Fruit fly (Drosophila melanogaster) whole organism, embryonic: ENCODE results near the gene sick.

Experiments
- Aef1 ChIP-seq: fragments of 200-800 bp; sonication (Bioruptor generic); IDR thresholded peaks from 3 replicates; pipeline ENCODE4 v1.3.6; 2022; ENCODE audit warnings: missing biosample characterization, missing genetic modification characterization
- CG10321 ChIP-seq: fragments of 200-800 bp; sonication (Bioruptor generic); IDR thresholded peaks from 2 replicates; pipeline ENCODE4 v1.3.6; 2022; ENCODE audit warnings: missing biosample characterization, missing genetic modification characterization
- CG11560 ChIP-seq: fragments of 200-800 bp; sonication (Bioruptor generic); IDR thresholded peaks from 3 replicates; pipeline ENCODE4 v1.3.6; 2022; ENCODE audit warnings: missing biosample characterization, missing genetic modification characterization
- CG1233 ChIP-seq: fragments of 200-800 bp; sonication (Bioruptor generic); optimal IDR thresholded peaks from 4 replicates; lab custom pipeline; 2018; ENCODE audit warnings: missing biosample characterization, mild to moderate bottlenecking, missing genetic modification characterization
- CG13894 ChIP-seq: fragments of 200-800 bp; sonication (Bioruptor generic); optimal IDR thresholded peaks from 3 replicates; lab custom pipeline; 2018; ENCODE audit warnings: missing biosample characterization, mild to moderate bottlenecking, missing genetic modification characterization, moderate library complexity
- CG17359 ChIP-seq: fragments of 200-800 bp; sonication (Bioruptor generic); optimal IDR thresholded peaks from 3 replicates; lab custom pipeline; 2018; ENCODE audit warnings: missing biosample characterization, mild to moderate bottlenecking, missing genetic modification characterization, moderate library complexity
- CG2120 ChIP-seq: fragments of 200-800 bp; sonication (Bioruptor generic); optimal IDR thresholded peaks from 3 replicates; lab custom pipeline; 2016; ENCODE audit warnings: missing biosample characterization, missing genetic modification characterization
- CG2199 ChIP-seq: fragments of 200-800 bp; sonication (Bioruptor generic); IDR thresholded peaks from 3 replicates; pipeline ENCODE4 v1.3.6; 2022; ENCODE audit warnings: missing biosample characterization, missing genetic modification characterization
- CG30403 ChIP-seq: fragments of 200-800 bp; sonication (Bioruptor generic); optimal IDR thresholded peaks from 3 replicates; lab custom pipeline; 2016; ENCODE audit warnings: missing biosample characterization, missing genetic modification characterization
- CG33557 ChIP-seq: fragments of 200-800 bp; sonication (Bioruptor generic); optimal IDR thresholded peaks from 2 replicates; lab custom pipeline; 2019; ENCODE audit warnings: missing biosample characterization, mild to moderate bottlenecking, missing genetic modification characterization, moderate library complexity
- CG34422 ChIP-seq: fragments of 200-800 bp; sonication (Bioruptor generic); IDR thresholded peaks from 3 replicates; pipeline ENCODE4 v1.3.6; 2022; ENCODE audit warnings: missing biosample characterization, missing genetic modification characterization
- CG4360 ChIP-seq: fragments of 200-800 bp; sonication (Bioruptor generic); IDR thresholded peaks from 2 replicates; pipeline ENCODE4 v1.3.6; 2022; ENCODE audit warnings: missing biosample characterization, missing genetic modification characterization
- CG43689 ChIP-seq: fragments of 200-800 bp; sonication (Bioruptor generic); IDR thresholded peaks from 2 replicates; pipeline ENCODE4 v1.3.6; 2022; ENCODE audit warnings: missing biosample characterization, missing genetic modification characterization
- CG5245 ChIP-seq: fragments of 200-800 bp; sonication (Bioruptor generic); optimal IDR thresholded peaks from 3 replicates; lab custom pipeline; 2016; ENCODE audit warnings: missing biosample characterization, missing genetic modification characterization
- CG7372 ChIP-seq: fragments of 200-800 bp; sonication (Bioruptor generic); IDR thresholded peaks from 2 replicates; pipeline ENCODE4 v1.3.6; 2022; ENCODE audit warnings: missing biosample characterization, missing genetic modification characterization
- CG7987 ChIP-seq: fragments of 200-800 bp; sonication (Bioruptor generic); optimal IDR thresholded peaks from 2 replicates; lab custom pipeline; 2018; ENCODE audit warnings: missing biosample characterization, mild to moderate bottlenecking, missing genetic modification characterization, moderate library complexity
- CG8388 ChIP-seq: fragments of 200-800 bp; sonication (Bioruptor generic); optimal IDR thresholded peaks from 2 replicates; lab custom pipeline; 2019; ENCODE audit warnings: missing biosample characterization, mild to moderate bottlenecking, missing genetic modification characterization, moderate library complexity
- CG8924 ChIP-seq: fragments of 200-800 bp; optimal IDR thresholded peaks from 3 replicates; lab custom pipeline; 2019; ENCODE audit warnings: missing biosample characterization, mild to moderate bottlenecking, missing genetic modification characterization, moderate library complexity
- Gsc ChIP-seq: fragments of 200-800 bp; sonication (Bioruptor generic); IDR thresholded peaks from 2 replicates; pipeline ENCODE4 v1.3.6; 2022; ENCODE audit warnings: missing biosample characterization, missing genetic modification characterization
- H2.0 ChIP-seq: fragments of 200-800 bp; sonication (Bioruptor generic); IDR thresholded peaks from 2 replicates; pipeline ENCODE4 v1.3.6; 2022; ENCODE audit warnings: missing biosample characterization, missing genetic modification characterization
- Hmx ChIP-seq: fragments of 200-800 bp; sonication (Bioruptor generic); optimal IDR thresholded peaks from 2 replicates; lab custom pipeline; 2016; ENCODE audit warnings: missing biosample characterization, missing genetic modification characterization
- Hr78 ChIP-seq, 2 experiments: fragments of 200-800 bp in 1 of 2; fragments of >200 bp in 1 of 2; sonication (Bioruptor generic) in 1 of 2; optimal IDR thresholded peaks; 2 replicates each; lab custom pipeline; 2017 to 2019; ENCODE audit warnings: missing biosample characterization in 2 of 2, missing genetic modification characterization in 2 of 2, mild to moderate bottlenecking in 1 of 2, moderate library complexity in 1 of 2
- Lim3 ChIP-seq: fragments of 200-800 bp; sonication (Bioruptor generic); IDR thresholded peaks from 2 replicates; pipeline ENCODE4 v1.3.6; 2022; ENCODE audit warnings: missing biosample characterization, missing genetic modification characterization
- Med ChIP-seq: fragments of 200-800 bp; sonication (Bioruptor generic); peaks from one replicate; lab custom pipeline; 2016; ENCODE audit warnings: missing biosample characterization, missing genetic modification characterization, mild to moderate bottlenecking, inconsistent platforms, moderate library complexity
- Nf-YC ChIP-seq: fragments of 200-800 bp; optimal IDR thresholded peaks from 3 replicates; lab custom pipeline; 2019; ENCODE audit warnings: missing biosample characterization, mild to moderate bottlenecking, missing genetic modification characterization, moderate library complexity
- PHDP ChIP-seq: fragments of 200-800 bp; sonication (Bioruptor generic); optimal IDR thresholded peaks from 3 replicates; lab custom pipeline; 2018; ENCODE audit warnings: missing biosample characterization, mild to moderate bottlenecking, missing genetic modification characterization, moderate library complexity
- Sox100B ChIP-seq: fragments of 200-800 bp; sonication (Bioruptor generic); optimal IDR thresholded peaks from 3 replicates; lab custom pipeline; 2018; ENCODE audit warnings: missing biosample characterization, mild to moderate bottlenecking, missing genetic modification characterization
- abd-A ChIP-seq: fragments of 200-800 bp; sonication (Bioruptor generic); optimal IDR thresholded peaks from 3 replicates; lab custom pipeline; 2019; ENCODE audit warnings: missing biosample characterization, mild to moderate bottlenecking, missing genetic modification characterization, moderate library complexity
- ato ChIP-seq: fragments of 200-800 bp; sonication (Bioruptor generic); IDR thresholded peaks from 2 replicates; pipeline ENCODE4 v1.3.6; 2022; ENCODE audit warnings: missing biosample characterization, missing genetic modification characterization; ENCODE audit not compliant: partially characterized antibody
- az2 ChIP-seq: fragments of 200-800 bp; sonication (Bioruptor generic); optimal IDR thresholded peaks from 3 replicates; lab custom pipeline; 2016; ENCODE audit warnings: missing biosample characterization, missing genetic modification characterization
- cg ChIP-seq: fragments of 200-800 bp; sonication (Bioruptor generic); optimal IDR thresholded peaks from 3 replicates; lab custom pipeline; 2019; ENCODE audit warnings: missing biosample characterization, mild to moderate bottlenecking, missing genetic modification characterization, moderate library complexity
- corto ChIP-seq: fragments of 200-800 bp; sonication (Bioruptor generic); optimal IDR thresholded peaks from 2 replicates; lab custom pipeline; 2016; ENCODE audit warnings: missing biosample characterization, mild to moderate bottlenecking, missing genetic modification characterization, moderate library complexity
- crol ChIP-seq: fragments of 200-800 bp; sonication (Bioruptor generic); IDR thresholded peaks from 2 replicates; pipeline ENCODE4 v1.3.6; 2022; ENCODE audit warnings: missing biosample characterization, missing genetic modification characterization
- cwo ChIP-seq: fragments of 200-800 bp; sonication (Bioruptor generic); optimal IDR thresholded peaks from 3 replicates; lab custom pipeline; 2017; ENCODE audit warnings: missing biosample characterization, missing genetic modification characterization, mild to moderate bottlenecking, moderate library complexity, missing genetic modification reagents
- dati ChIP-seq: fragments of 200-800 bp; sonication (Bioruptor generic); IDR thresholded peaks from 2 replicates; pipeline ENCODE4 v1.3.6; 2022; ENCODE audit warnings: missing biosample characterization, missing genetic modification characterization
- eyg ChIP-seq: fragments of 200-800 bp; sonication (Bioruptor generic); optimal IDR thresholded peaks from 3 replicates; lab custom pipeline; 2016; ENCODE audit warnings: missing biosample characterization, missing genetic modification characterization
- gsb ChIP-seq: fragments of 200-800 bp; sonication (Bioruptor generic); IDR thresholded peaks from 2 replicates; pipeline ENCODE4 v1.3.6; 2022; ENCODE audit warnings: missing biosample characterization, missing genetic modification characterization
- knrl ChIP-seq: fragments of 200-800 bp; sonication (Bioruptor generic); IDR thresholded peaks from 3 replicates; pipeline ENCODE4 v1.3.6; 2022; ENCODE audit warnings: missing biosample characterization, missing genetic modification characterization; ENCODE audit not compliant: partially characterized antibody
- lola ChIP-seq, 3 experiments: fragments of >200 bp in 2 of 3; fragments of 200-800 bp in 1 of 3; sonication (Bioruptor generic) in 1 of 3; optimal IDR thresholded peaks; 2 replicates each; lab custom pipeline; 2017 to 2019; ENCODE audit warnings: missing biosample characterization in 3 of 3, missing genetic modification characterization in 3 of 3, mild to moderate bottlenecking in 1 of 3, moderate library complexity in 1 of 3
- lov ChIP-seq, 2 experiments: fragments of 200-800 bp in 1 of 2; fragments of >200 bp in 1 of 2; sonication (Bioruptor generic) in 1 of 2; IDR thresholded peaks in 1 of 2; optimal IDR thresholded peaks in 1 of 2; 2 replicates in 1 of 2; 3 replicates in 1 of 2; pipeline versions ENCODE4 v1.3.6 to Lab custom; 2017 to 2022; ENCODE audit warnings: missing biosample characterization in 1 of 2, missing genetic modification characterization in 1 of 2
- nau ChIP-seq: fragments of 200-800 bp; sonication (Bioruptor generic); optimal IDR thresholded peaks from 3 replicates; lab custom pipeline; 2017; ENCODE audit warnings: missing biosample characterization, mild to moderate bottlenecking, missing genetic modification characterization, missing genetic modification reagents
- onecut ChIP-seq: fragments of 200-800 bp; sonication (Bioruptor generic); IDR thresholded peaks from 2 replicates; pipeline ENCODE4 v1.3.6; 2022; ENCODE audit warnings: missing biosample characterization, missing genetic modification characterization
- tin ChIP-seq: fragments of 200-800 bp; sonication (Bioruptor generic); optimal IDR thresholded peaks from 3 replicates; lab custom pipeline; 2016; ENCODE audit warnings: missing biosample characterization, missing genetic modification characterization

sick gene

dm6 chr2L:19756040-19756439 is 40.1 kb upstream of the sick start (continued):
- no peak for TF ChIP-seq H2.0 (GFP tag; lab: Robert Waterston, UW)
- no peak for TF ChIP-seq tin (GFP tag; lab: Kevin White, UChicago)
- no peak for TF ChIP-seq Hr78 (GFP tag; optimal IDR thresholded peaks at IDR 0.05; lab: Kevin White, UChicago)
- TF ChIP-seq CG10321 (GFP tag; lab: Robert Waterston, UW): no peak
- peak; percentile 68 for TF ChIP-seq Aef1 (GFP tag; lab: Robert Waterston, UW)
- TF ChIP-seq eyg (GFP tag; lab: Kevin White, UChicago): no peak
- TF ChIP-seq gsb (GFP tag; lab: Robert Waterston, UW): no peak
- TF ChIP-seq Hmx (GFP tag; lab: Kevin White, UChicago): no peak
- TF ChIP-seq CG17359 (tag; lab: Kevin White, UChicago): no peak
- TF ChIP-seq lola (GFP tag; optimal IDR thresholded peaks at IDR 0.05; lab: Kevin White, UChicago): no peak
- TF ChIP-seq CG30403 (GFP tag; lab: Kevin White, UChicago): no peak
- no peak for TF ChIP-seq knrl (GFP tag; lab: Robert Waterston, UW)
- no peak for TF ChIP-seq cg (GFP tag; lab: Kevin White, UChicago)
- no peak for TF ChIP-seq Gsc
- peak; percentile 7 for TF ChIP-seq Med (GFP tag; lab: Kevin White, UChicago)
- TF ChIP-seq CG43689 (GFP tag; lab: Robert Waterston, UW): no peak
- TF ChIP-seq lov (optimal IDR thresholded peaks at IDR 0.05; lab: Kevin White, UChicago): no peak
- no peak for TF ChIP-seq lov (GFP tag; IDR thresholded peaks at IDR 0.05; lab: Robert Waterston, UW)
- TF ChIP-seq crol (GFP tag; lab: Robert Waterston, UW): peak; percentile 95
- TF ChIP-seq CG34422 (GFP tag; lab: Robert Waterston, UW): no peak; the same call in 2 of the 3 replicates
- no peak for TF ChIP-seq CG2199 (GFP tag; lab: Robert Waterston, UW)
- no peak for TF ChIP-seq CG1233
- TF ChIP-seq corto: no peak
- no peak for TF ChIP-seq CG8924
- no peak for TF ChIP-seq Lim3 (GFP tag; lab: Robert Waterston, UW)
- no peak for TF ChIP-seq dati (GFP tag; lab: Robert Waterston, UW)
- peak; percentile 90 for TF ChIP-seq CG4360 (GFP tag; lab: Robert Waterston, UW)
- TF ChIP-seq Sox100B (GFP tag; lab: Kevin White, UChicago): no peak
- no peak for TF ChIP-seq CG11560 (tag; lab: Robert Waterston, UW)
- no peak for TF ChIP-seq PHDP (tag; lab: Kevin White, UChicago)
- no peak for TF ChIP-seq az2 (GFP tag; lab: Kevin White, UChicago)
- TF ChIP-seq CG8388: no peak
- TF ChIP-seq cwo (GFP tag; lab: Kevin White, UChicago): no peak
- no peak for TF ChIP-seq nau (GFP tag; lab: Kevin White, UChicago)
- TF ChIP-seq CG13894 (tag; lab: Kevin White, UChicago): no peak
- TF ChIP-seq Nf-YC (tag; lab: Kevin White, UChicago): no peak
- no peak for TF ChIP-seq CG7372 (GFP tag; lab: Robert Waterston, UW)
- TF ChIP-seq onecut (GFP tag; lab: Robert Waterston, UW): no peak
- TF ChIP-seq CG7987: no peak
- no peak for TF ChIP-seq CG5245
- no peak for TF ChIP-seq ato (GFP tag; lab: Robert Waterston, UW)
- TF ChIP-seq abd-A: peak; percentile 26
- no peak for TF ChIP-seq CG2120 (GFP tag; lab: Kevin White, UChicago)
- no peak for TF ChIP-seq CG33557 (GFP tag; lab: Kevin White, UChicago)
